Fruit fly (Drosophila melanogaster): ENCODE results near the gene Sarm.

The Sarm gene

dm6 chr3L:8056740-8057253 lies 6.9 kb upstream of the Sarm start (continued):
- TF ChIP-seq CG18599 (GFP tag; optimal IDR thresholded peaks at IDR 0.05), result peak; percentile 69
- TF ChIP-seq CG30403 (GFP tag; optimal IDR thresholded peaks at IDR 0.05), result peak; percentile 65
- TF ChIP-seq CG4328 (GFP tag; optimal IDR thresholded peaks at IDR 0.05), result no peak
- peak; percentile 49 for TF ChIP-seq CG15011 (GFP tag; optimal IDR thresholded peaks at IDR 0.05)
- peak; percentile 42 for TF ChIP-seq Xbp1 (GFP tag; optimal IDR thresholded peaks at IDR 0.05)
- TF ChIP-seq Asciz (GFP tag; optimal IDR thresholded peaks at IDR 0.05), result peak; percentile 32
- no peak for TF ChIP-seq ftz-f1 (GFP tag; optimal IDR thresholded peaks at IDR 0.05)
- TF ChIP-seq CG16815 (GFP tag; optimal IDR thresholded peaks at IDR 0.05), result peak; percentile 9
- no peak for TF ChIP-seq CG5245 (GFP tag; optimal IDR thresholded peaks at IDR 0.05)
- peak; percentile 76; the same call in 1 of the 2 replicates for TF ChIP-seq Drgx (GFP tag; IDR thresholded peaks at IDR 0.05)
- TF ChIP-seq CG12769 (tag; optimal IDR thresholded peaks at IDR 0.05), result no peak
- peak; percentile 41 for TF ChIP-seq CG2875 (GFP tag; optimal IDR thresholded peaks at IDR 0.05)
- no peak for TF ChIP-seq p53 (GFP tag; optimal IDR thresholded peaks at IDR 0.05)
- TF ChIP-seq CG4820 (GFP tag; optimal IDR thresholded peaks at IDR 0.05), result peak; percentile 44
- TF ChIP-seq CG13424 (tag; optimal IDR thresholded peaks at IDR 0.05), result peak; percentile 40
- TF ChIP-seq Hsf (GFP tag; optimal IDR thresholded peaks at IDR 0.05), result peak; percentile 34
- TF ChIP-seq CG1602 (GFP tag; optimal IDR thresholded peaks at IDR 0.05), result no peak
- TF ChIP-seq tna (GFP tag; IDR thresholded peaks at IDR 0.05; ENCODE audit: partially characterized antibody), result no peak
- peak; percentile 1 for TF ChIP-seq cato (GFP tag; optimal IDR thresholded peaks at IDR 0.05; ENCODE audit: borderline replicate concordance)
- TF ChIP-seq pho (GFP tag; optimal IDR thresholded peaks at IDR 0.05), result peak; percentile 11
- no peak for TF ChIP-seq Myb (GFP tag; optimal IDR thresholded peaks at IDR 0.05)
- no peak for TF ChIP-seq Dek (tag; optimal IDR thresholded peaks at IDR 0.05)
- TF ChIP-seq wor (GFP tag; IDR thresholded peaks at IDR 0.05), result no peak
- no peak for TF ChIP-seq CG9797 (GFP tag; optimal IDR thresholded peaks at IDR 0.05)
- no peak for TF ChIP-seq seq (GFP tag; IDR thresholded peaks at IDR 0.05)
- TF ChIP-seq pb (GFP tag; optimal IDR thresholded peaks at IDR 0.05), result no peak
- no peak for TF ChIP-seq sna (GFP tag; IDR thresholded peaks at IDR 0.05; ENCODE audit: partially characterized antibody)
- TF ChIP-seq ash1 (GFP tag; optimal IDR thresholded peaks at IDR 0.05), result no peak
- TF ChIP-seq nau (GFP tag; optimal IDR thresholded peaks at IDR 0.05), result peak; percentile 38
- TF ChIP-seq Hmr (GFP tag; optimal IDR thresholded peaks at IDR 0.05), result no peak
- no peak for TF ChIP-seq Bgb (GFP tag; IDR thresholded peaks at IDR 0.05; ENCODE audit: partially characterized antibody)
- no peak for TF ChIP-seq CG6854 (GFP tag; optimal IDR thresholded peaks at IDR 0.05)
- TF ChIP-seq CG4360 (GFP tag; IDR thresholded peaks at IDR 0.05), result no peak; the same call in 1 of the 2 replicates
- peak; percentile 1 for TF ChIP-seq CG10147 (GFP tag; optimal IDR thresholded peaks at IDR 0.05)
- TF ChIP-seq ewg (GFP tag; optimal IDR thresholded peaks at IDR 0.05), result peak; percentile 5
- TF ChIP-seq CG16779 (GFP tag; IDR thresholded peaks at IDR 0.05), result no peak
- peak; percentile 25 for TF ChIP-seq CG6813 (GFP tag; optimal IDR thresholded peaks at IDR 0.05)
- no peak for TF ChIP-seq unc-4 (GFP tag; IDR thresholded peaks at IDR 0.05; ENCODE audit: partially characterized antibody)
- TF ChIP-seq h (optimal IDR thresholded peaks at IDR 0.05), result no peak
- TF ChIP-seq ab (GFP tag; optimal IDR thresholded peaks at IDR 0.05), result no peak
- TF ChIP-seq CG11696 (GFP tag; IDR thresholded peaks at IDR 0.05), result no peak
- no peak for TF ChIP-seq CG15696 (tag; optimal IDR thresholded peaks at IDR 0.05)
- no peak for TF ChIP-seq CG9609 (GFP tag; optimal IDR thresholded peaks at IDR 0.05)
- TF ChIP-seq zfh2 (GFP tag; optimal IDR thresholded peaks at IDR 0.05), result peak; percentile 17
- TF ChIP-seq insv (GFP tag; optimal IDR thresholded peaks at IDR 0.05), result no peak
- no peak for TF ChIP-seq CG6254 (GFP tag; optimal IDR thresholded peaks at IDR 0.05)
- TF ChIP-seq gsb (GFP tag; IDR thresholded peaks at IDR 0.05), result no peak
- peak; percentile 46 for TF ChIP-seq CG2712 (tag; optimal IDR thresholded peaks at IDR 0.05)
- TF ChIP-seq CG1832 (GFP tag; optimal IDR thresholded peaks at IDR 0.05), result no peak
- no peak; the same call in 1 of the 2 replicates for TF ChIP-seq CG32532 (GFP tag; IDR thresholded peaks at IDR 0.05)

Measured in whole organism, embryonic.